Fruit fly (Drosophila melanogaster): ENCODE results near the gene brv3.

brv3 gene

DNA sequence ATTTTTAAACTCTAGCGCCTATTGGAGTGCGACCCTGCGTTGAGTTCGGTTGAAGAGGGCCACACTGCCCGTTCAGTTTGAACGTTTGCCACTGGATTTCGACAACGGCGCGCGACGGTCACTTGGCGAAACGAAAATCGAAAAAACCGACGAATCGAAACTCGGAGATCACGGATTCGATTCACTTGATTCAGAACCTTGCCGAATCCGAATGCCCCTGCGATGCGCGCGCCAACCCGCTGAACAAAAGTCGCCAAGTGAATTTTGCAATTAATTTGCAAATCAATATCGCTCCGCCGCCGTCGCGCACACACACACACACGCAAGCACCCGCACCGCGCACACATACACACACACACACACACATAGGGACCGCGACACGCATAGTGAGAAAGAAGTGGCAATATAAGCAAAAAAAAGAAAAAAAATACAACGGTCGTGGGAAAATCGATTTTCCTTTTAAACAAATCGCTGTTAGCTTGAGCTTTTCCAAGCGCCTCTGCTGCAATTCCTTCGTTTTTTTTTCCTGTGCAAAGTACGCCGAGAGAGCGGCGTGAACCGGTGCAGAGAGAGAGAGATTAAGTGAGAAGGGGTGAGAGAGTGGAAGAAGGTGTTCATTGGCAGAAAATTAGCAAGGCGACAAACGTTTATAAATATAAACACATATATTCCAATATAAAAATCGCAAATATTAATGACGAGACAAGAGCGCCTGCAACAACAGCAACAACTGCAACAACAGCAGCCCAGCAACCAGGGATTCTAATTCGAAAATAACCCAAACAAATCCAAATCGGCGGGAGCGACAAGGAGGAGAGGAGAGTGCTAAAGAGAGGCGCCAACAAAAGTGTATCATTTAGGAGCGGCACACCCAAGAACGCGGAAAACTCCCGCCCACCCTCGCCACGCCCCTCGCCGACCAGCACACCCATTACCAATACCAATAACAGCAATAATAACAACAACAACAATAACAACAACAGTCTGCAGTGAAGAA is 35.7 kb downstream of the brv3 start, which contains the start of gene egh:
Gene egh, plus strand, starts transcription at position 89 of the 997 bp plus-strand sequence.
- peak; percentile 58 for TF ChIP-seq Hnf4 (GFP tag; optimal IDR thresholded peaks at IDR 0.05)
- peak; percentile 95 for TF ChIP-seq Dfd (GFP tag; optimal IDR thresholded peaks at IDR 0.05)
- TF ChIP-seq woc (GFP tag; optimal IDR thresholded peaks at IDR 0.05): no peak
- no peak for TF ChIP-seq Jra (GFP tag; optimal IDR thresholded peaks at IDR 0.05)
- no peak for TF ChIP-seq brk (GFP tag; optimal IDR thresholded peaks at IDR 0.05)
- TF ChIP-seq Dif (GFP tag; optimal IDR thresholded peaks at IDR 0.05; ENCODE audit: partially characterized antibody): peak; percentile 39
- peak; percentile 62 for TF ChIP-seq CG32264 (GFP tag; optimal IDR thresholded peaks at IDR 0.05)
- no peak for TF ChIP-seq Vsx2 (GFP tag; optimal IDR thresholded peaks at IDR 0.05; ENCODE audit: partially characterized antibody)
- peak; percentile 46 for TF ChIP-seq OdsH (GFP tag; optimal IDR thresholded peaks at IDR 0.05)
- no peak for TF ChIP-seq jim (GFP tag; optimal IDR thresholded peaks at IDR 0.05)
- TF ChIP-seq ey (GFP tag; optimal IDR thresholded peaks at IDR 0.05): peak; percentile 82
- no peak for TF ChIP-seq sv (GFP tag; optimal IDR thresholded peaks at IDR 0.05)
- peak; percentile 74 for TF ChIP-seq rgr (GFP tag; optimal IDR thresholded peaks at IDR 0.05)
- no peak for TF ChIP-seq pan (optimal IDR thresholded peaks at IDR 0.05)
- TF ChIP-seq h (GFP tag; optimal IDR thresholded peaks at IDR 0.05): peak; percentile 77
- no peak for TF ChIP-seq Myc (optimal IDR thresholded peaks at IDR 0.05)
- TF ChIP-seq foxo (GFP tag; optimal IDR thresholded peaks at IDR 0.05): peak; percentile 31 to 75
- peak; percentile 58 for TF ChIP-seq psq (GFP tag; optimal IDR thresholded peaks at IDR 0.05)
- TF ChIP-seq Hr83 (GFP tag; optimal IDR thresholded peaks at IDR 0.05; ENCODE audit: poor library complexity, severe bottlenecking): no peak
- TF ChIP-seq Rel (GFP tag; optimal IDR thresholded peaks at IDR 0.05): no peak
- peak; percentile 75 for TF ChIP-seq Rel (tag; optimal IDR thresholded peaks at IDR 0.05)
- TF ChIP-seq N (GFP tag; optimal IDR thresholded peaks at IDR 0.05): no peak
- no peak for TF ChIP-seq CG9705 (GFP tag; optimal IDR thresholded peaks at IDR 0.05)
- TF ChIP-seq lola (GFP tag; optimal IDR thresholded peaks at IDR 0.05): no peak
- no peak for TF ChIP-seq Hr78 (GFP tag; optimal IDR thresholded peaks at IDR 0.05)
- TF ChIP-seq Sp1 (GFP tag; optimal IDR thresholded peaks at IDR 0.05): peak; percentile 52
- no peak for TF ChIP-seq GATAd (GFP tag; optimal IDR thresholded peaks at IDR 0.05)
- TF ChIP-seq dsf (GFP tag; optimal IDR thresholded peaks at IDR 0.05; ENCODE audit: borderline replicate concordance): no peak
- no peak for TF ChIP-seq HLH106 (tag; optimal IDR thresholded peaks at IDR 0.05)
- no peak for TF ChIP-seq tai (GFP tag; optimal IDR thresholded peaks at IDR 0.05)
- peak; percentile 66 for TF ChIP-seq br (GFP tag; optimal IDR thresholded peaks at IDR 0.05)
- TF ChIP-seq dl (GFP tag; optimal IDR thresholded peaks at IDR 0.05; ENCODE audit: insufficient read depth in 1 of 2, partially characterized antibody in 2 of 2): peak in 1 of 2 experiments; percentile 3
- no peak for TF ChIP-seq usp (GFP tag; optimal IDR thresholded peaks at IDR 0.05)
- no peak for TF ChIP-seq dmrt93B (GFP tag; optimal IDR thresholded peaks at IDR 0.05)
- no peak for TF ChIP-seq Mio (GFP tag; optimal IDR thresholded peaks at IDR 0.05)
- TF ChIP-seq fru (GFP tag; optimal IDR thresholded peaks at IDR 0.05): peak; percentile 82
- TF ChIP-seq Abd-B (GFP tag; optimal IDR thresholded peaks at IDR 0.05): no peak
- TF ChIP-seq CrebA (GFP tag; optimal IDR thresholded peaks at IDR 0.05; ENCODE audit: borderline replicate concordance): no peak
- TF ChIP-seq sage (GFP tag; optimal IDR thresholded peaks at IDR 0.05): peak; percentile 53

DNA sequence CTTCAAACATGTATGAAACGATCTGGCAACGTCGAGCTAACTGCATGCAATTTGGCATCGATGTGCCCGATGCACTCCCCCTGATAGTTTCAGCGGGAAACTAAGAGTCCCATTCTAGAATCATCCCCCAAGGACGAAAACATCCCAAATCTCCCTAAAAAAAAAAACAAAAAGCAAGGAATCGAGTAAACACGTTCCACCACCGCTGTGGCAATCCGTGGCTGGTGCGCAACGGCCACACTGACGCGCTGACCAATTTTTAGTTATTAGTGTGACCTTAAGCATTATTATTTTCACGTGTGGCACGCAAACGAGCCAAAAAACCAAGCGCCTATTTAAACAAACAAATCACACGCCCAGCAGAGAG is 38.7 kb downstream of the brv3 start, which contains the start of gene wds:
Gene wds, plus strand, starts transcription at position 265 of the 367 bp plus-strand sequence.
- TF ChIP-seq br (GFP tag; optimal IDR thresholded peaks at IDR 0.05): no peak
- TF ChIP-seq Hr78 (GFP tag; optimal IDR thresholded peaks at IDR 0.05): no peak
- no peak for TF ChIP-seq CG9705 (GFP tag; optimal IDR thresholded peaks at IDR 0.05)

Data from whole organism, wandering third instar larva.